Worm (Caenorhabditis elegans) whole organism, L4 larva: ENCODE results near the gene Y75B8A.28.

Experiments
- D1046.2 ChIP-seq: fragments of 200-800 bp; sonication (Bioruptor generic); IDR thresholded peaks from 2 replicates; pipeline ENCODE4 v1.3.6; 2022; ENCODE audit warnings: missing genetic modification characterization, missing compliant biosample characterization
- F37D6.2 ChIP-seq: sonication (generic microtip); optimal IDR thresholded peaks from 2 replicates; lab custom pipeline; 2016; ENCODE audit warnings: mild to moderate bottlenecking, missing genetic modification characterization, missing compliant biosample characterization
- F44E2.7 ChIP-seq: fragments of 200-800 bp; sonication (Bioruptor generic); IDR thresholded peaks from 2 replicates; pipeline ENCODE4 v2.1.2; 2022; ENCODE audit warnings: missing genetic modification characterization, missing compliant biosample characterization
- F49E8.2 ChIP-seq: sonication (generic microtip); optimal IDR thresholded peaks from 2 replicates; lab custom pipeline; 2016; ENCODE audit warnings: missing compliant biosample characterization, mild to moderate bottlenecking, missing genetic modification characterization, borderline replicate concordance
- T20F7.1 ChIP-seq: fragments of 200-800 bp; sonication (Bioruptor generic); optimal IDR thresholded peaks from 2 replicates; lab custom pipeline; 2018; ENCODE audit warnings: mild to moderate bottlenecking, missing genetic modification characterization, missing compliant biosample characterization
- ZK337.2 ChIP-seq: fragments of 200-800 bp; sonication (Bioruptor generic); IDR thresholded peaks from 2 replicates; pipeline ENCODE4 v1.3.6; 2022; ENCODE audit warnings: missing genetic modification reagents, missing genetic modification characterization, missing compliant biosample characterization
- aha-1 ChIP-seq: fragments of 150-350 bp; peaks from one replicate; lab custom pipeline; 2014; ENCODE audit warnings: missing biosample characterization, missing genetic modification characterization
- ceh-20 ChIP-seq: fragments of 200-800 bp; sonication (Bioruptor generic); IDR thresholded peaks from 2 replicates; pipeline ENCODE4 v1.3.6; 2022; ENCODE audit warnings: missing genetic modification reagents, missing genetic modification characterization, missing compliant biosample characterization
- ceh-62 ChIP-seq: sonication (generic microtip); optimal IDR thresholded peaks from 2 replicates; lab custom pipeline; 2017; ENCODE audit warnings: missing biosample characterization, missing genetic modification characterization
- ceh-82 ChIP-seq: sonication (generic microtip); optimal IDR thresholded peaks from 2 replicates; lab custom pipeline; 2017; ENCODE audit warnings: missing biosample characterization, missing genetic modification characterization
- dmd-9 ChIP-seq: fragments of 200-800 bp; sonication (Bioruptor generic); IDR thresholded peaks from 2 replicates; pipeline ENCODE4 v1.3.6; 2022; ENCODE audit warnings: missing genetic modification reagents, missing genetic modification characterization, missing compliant biosample characterization
- dpl-1 ChIP-seq: fragments of 150-350 bp; optimal IDR thresholded peaks from 2 replicates; lab custom pipeline; 2014; ENCODE audit warnings: missing biosample characterization, missing genetic modification reagents, missing genetic modification characterization
- duxl-1 ChIP-seq: sonication (generic microtip); optimal IDR thresholded peaks from 2 replicates; lab custom pipeline; 2016; ENCODE audit warnings: mild to moderate bottlenecking, missing genetic modification characterization, moderate library complexity, missing compliant biosample characterization; ENCODE audit not compliant: poor library complexity
- dve-1 ChIP-seq: sonication (generic microtip); optimal IDR thresholded peaks from 2 replicates; lab custom pipeline; 2017; ENCODE audit warnings: antibody characterized with exemption, mild to moderate bottlenecking, missing genetic modification characterization, missing compliant biosample characterization; ENCODE audit not compliant: insufficient read depth
- fkh-10 ChIP-seq: fragments of 150-350 bp; optimal IDR thresholded peaks from 2 replicates; lab custom pipeline; 2014; ENCODE audit warnings: missing biosample characterization, missing genetic modification reagents, missing genetic modification characterization
- gei-8 ChIP-seq: fragments of 200-800 bp; sonication (Bioruptor generic); optimal IDR thresholded peaks from 2 replicates; lab custom pipeline; 2018; ENCODE audit warnings: mild to moderate bottlenecking, missing genetic modification characterization, missing compliant biosample characterization
- hif-1 ChIP-seq, 2 experiments: sonication (generic microtip); optimal IDR thresholded peaks; 2 replicates each; lab custom pipeline; 2016 to 2017; ENCODE audit warnings: missing compliant biosample characterization in 2 of 2, missing genetic modification characterization in 2 of 2, missing genetic modification reagents in 2 of 2, missing genotype in 2 of 2, mild to moderate bottlenecking in 1 of 2
- hlh-11 ChIP-seq: fragments of 200-800 bp; sonication (Bioruptor generic); optimal IDR thresholded peaks from 2 replicates; lab custom pipeline; 2018; ENCODE audit warnings: mild to moderate bottlenecking, missing genetic modification characterization, missing compliant biosample characterization
- hmg-1.1 ChIP-seq: fragments of 200-800 bp; sonication (Bioruptor generic); IDR thresholded peaks from 2 replicates; pipeline ENCODE4 v1.3.6; 2022; ENCODE audit warnings: missing genetic modification reagents, missing genetic modification characterization, missing compliant biosample characterization
- lin-1 ChIP-seq: fragments of 200-800 bp; sonication (Bioruptor generic); IDR thresholded peaks from 2 replicates; pipeline ENCODE4 v1.3.6; 2022; ENCODE audit warnings: missing genetic modification reagents, missing genetic modification characterization, missing compliant biosample characterization
- lin-13 ChIP-seq: fragments of 150-350 bp; optimal IDR thresholded peaks from 2 replicates; lab custom pipeline; 2014; ENCODE audit warnings: missing biosample characterization, missing genetic modification reagents, missing genetic modification characterization
- lin-29 ChIP-seq: fragments of 200-800 bp; sonication (Bioruptor generic); IDR thresholded peaks from 2 replicates; pipeline ENCODE4 v1.3.6; 2022; ENCODE audit warnings: missing genetic modification reagents, missing genetic modification characterization, missing compliant biosample characterization
- lin-38 ChIP-seq: fragments of 200-800 bp; sonication (Bioruptor generic); IDR thresholded peaks from 2 replicates; pipeline ENCODE4 v1.3.6; 2022; ENCODE audit warnings: missing genetic modification reagents, missing genetic modification characterization, missing compliant biosample characterization
- mes-2 ChIP-seq: sonication (generic microtip); optimal IDR thresholded peaks from 2 replicates; lab custom pipeline; 2016; ENCODE audit warnings: missing genotype, mild to moderate bottlenecking, missing genetic modification characterization, missing compliant biosample characterization; ENCODE audit not compliant: poor library complexity, severe bottlenecking
- mxl-2 ChIP-seq: fragments of 200-800 bp; sonication (Bioruptor generic); conservative IDR thresholded peaks from 2 replicates; pipeline ENCODE4 v1.3.6; 2022; ENCODE audit warnings: missing genetic modification reagents, missing genetic modification characterization, missing compliant biosample characterization
- nhr-48 ChIP-seq: sonication (generic microtip); optimal IDR thresholded peaks from 2 replicates; lab custom pipeline; 2016; ENCODE audit warnings: mild to moderate bottlenecking, missing genetic modification characterization, missing compliant biosample characterization
- nhr-6 ChIP-seq: fragments of 150-350 bp; optimal IDR thresholded peaks from 2 replicates; lab custom pipeline; 2014; ENCODE audit warnings: missing biosample characterization, missing genetic modification characterization
- pha-4 ChIP-seq, 2 experiments: fragments of 150-350 bp in 1 of 2; fragments of 200-800 bp in 1 of 2; sonication (Bioruptor generic) in 1 of 2; IDR thresholded peaks in 1 of 2; optimal IDR thresholded peaks in 1 of 2; 2 replicates each; pipeline versions ENCODE4 v1.3.6 to Lab custom; 2014 to 2022; ENCODE audit warnings: missing genetic modification characterization in 2 of 2, missing genetic modification reagents in 2 of 2, missing biosample characterization in 1 of 2, missing compliant biosample characterization in 1 of 2
- set-16 ChIP-seq: fragments of 200-800 bp; sonication (Bioruptor generic); IDR thresholded peaks from 2 replicates; pipeline ENCODE4 v1.3.6; 2022; ENCODE audit warnings: missing genetic modification reagents, missing genetic modification characterization, missing compliant biosample characterization
- snpc-1.2 ChIP-seq: fragments of 200-800 bp; sonication (Bioruptor generic); IDR thresholded peaks from 2 replicates; pipeline ENCODE4 v1.3.6; 2022; ENCODE audit warnings: missing genetic modification reagents, missing genetic modification characterization, missing compliant biosample characterization
- tra-1 ChIP-seq: fragments of 200-800 bp; sonication (Bioruptor generic); IDR thresholded peaks from 2 replicates; pipeline ENCODE4 v1.3.6; 2022; ENCODE audit warnings: missing genetic modification reagents, missing genetic modification characterization, missing compliant biosample characterization
- unc-62 ChIP-seq, 3 experiments: fragments of 150-350 bp in 1 of 3; sonication (generic microtip); optimal IDR thresholded peaks in 2 of 3; peaks in 1 of 3; 1 replicate in 1 of 3; 2 replicates in 2 of 3; lab custom pipeline; 2014 to 2017; ENCODE audit warnings: missing biosample characterization in 3 of 3, missing genetic modification characterization in 3 of 3, missing genetic modification reagents in 3 of 3, missing genotype in 1 of 3
- vab-7 ChIP-seq: fragments of 200-800 bp; sonication (Bioruptor generic); IDR thresholded peaks from 2 replicates; pipeline ENCODE4 v1.3.6; 2022; ENCODE audit warnings: missing genetic modification reagents, missing genetic modification characterization, missing compliant biosample characterization
- zag-1 ChIP-seq: fragments of 150-350 bp; optimal IDR thresholded peaks from 2 replicates; lab custom pipeline; 2014; ENCODE audit warnings: missing biosample characterization, missing genetic modification characterization
- zfp-2 ChIP-seq: sonication (generic microtip); optimal IDR thresholded peaks from 2 replicates; lab custom pipeline; 2016; ENCODE audit warnings: mild to moderate bottlenecking, missing genetic modification characterization, missing compliant biosample characterization
- zip-11 ChIP-seq: fragments of 200-800 bp; sonication (Bioruptor generic); IDR thresholded peaks from 2 replicates; pipeline ENCODE4 v1.3.6; 2022; ENCODE audit warnings: missing genetic modification characterization, missing compliant biosample characterization

Gene Y75B8A.28

ce11 chrIII:12273598-12274090, 45.2 kb upstream of the Y75B8A.28 start, which contains the start of the genes Y75B8A.24 and Y75B8A.25 (continued):
- TF ChIP-seq pha-4 (GFP tag; IDR thresholded peaks at IDR 0.05; lab: Robert Waterston, UW) (peak; percentile 29; the same call in 1 of the 2 replicates), pha-4 (tag; optimal IDR thresholded peaks at IDR 0.05; lab: Kevin White, UChicago) (no peak), D1046.2 (GFP tag; lab: Robert Waterston, UW) (no peak), lin-13 (peak; percentile 15), tra-1 (GFP tag; lab: Robert Waterston, UW) (0 out of 2 replicates have a peak, but pooled peaks have one; percentile 46), nhr-6 (no peak), F37D6.2 (tag; lab: Kevin White, UChicago) (no peak), hif-1 (tag; optimal IDR thresholded peaks at IDR 0.05; lab: Kevin White, UChicago) (peak in 1 of 2 experiments; percentile 79), vab-7 (GFP tag; lab: Robert Waterston, UW) (no peak), dve-1 (tag; lab: Kevin White, UChicago) (peak; percentile 44), nhr-48 (tag; lab: Kevin White, UChicago) (no peak), ceh-20 (GFP tag; lab: Robert Waterston, UW) (peak; percentile 68; the same call in 1 of the 2 replicates), set-16 (no peak), fkh-10 (GFP tag; lab: Kevin White, UChicago) (no peak), ceh-82 (no peak), hmg-1.1 (GFP tag; lab: Robert Waterston, UW) (peak; percentile 21; the same call in 1 of the 2 replicates), lin-29 (GFP tag; lab: Robert Waterston, UW) (no peak), F44E2.7 (no peak), dpl-1 (GFP tag; lab: Kevin White, UChicago) (peak; percentile 76), ceh-62 (tag; lab: Kevin White, UChicago) (no peak), gei-8 (GFP tag; lab: Kevin White, UChicago) (no peak), ZK337.2 (peak; percentile 93), F49E8.2 (tag; lab: Kevin White, UChicago) (peak; percentile 40), lin-1 (no peak), hlh-11 (tag; lab: Kevin White, UChicago) (peak; percentile 41), mxl-2 (no peak), zag-1 (tag; lab: Kevin White, UChicago) (no peak), zip-11 (GFP tag; lab: Robert Waterston, UW) (no peak), snpc-1.2 (no peak), dmd-9 (GFP tag; lab: Robert Waterston, UW) (peak; percentile 71; the same call in 1 of the 2 replicates)

- TF ChIP-seq mes-2 (peak; percentile 58), lin-38 (GFP tag; lab: Robert Waterston, UW) (peak; percentile 84), T20F7.1 (GFP tag; lab: Kevin White, UChicago) (no peak), dpl-1 (GFP tag; lab: Kevin White, UChicago) (peak; percentile 72), zfp-2 (tag; lab: Kevin White, UChicago) (no peak)
Measured at ce11 chrIII:12278766-12279165, 40.1 kb upstream of the Y75B8A.28 start.

- TF ChIP-seq aha-1 (tag; lab: Kevin White, UChicago) (peak; percentile 93), hlh-11 (tag; lab: Kevin White, UChicago) (no peak), unc-62 (GFP tag; optimal IDR thresholded peaks at IDR 0.05 in 1 of 2; lab: Kevin White, UChicago) (peak in 1 of 2 experiments; percentile 84), unc-62 (tag; optimal IDR thresholded peaks at IDR 0.05; lab: Kevin White, UChicago) (no peak), vab-7 (GFP tag; lab: Robert Waterston, UW) (no peak), duxl-1 (tag; lab: Kevin White, UChicago) (no peak)
Measured at ce11 chrIII:12284157-12284556, 34.7 kb upstream of the Y75B8A.28 start.
